Worm (Caenorhabditis elegans) whole organism, L1 larva: ENCODE data around the gene lron-12.
A peak's percentile ranks its signal among the peaks of the same experiment; 100 is the strongest.

Source experiments
- C34B4.2 ChIP-seq: sonication (generic microtip); optimal IDR thresholded peaks from 2 replicates; lab custom pipeline; 2017; ENCODE audit warnings: mild to moderate bottlenecking, missing genetic modification characterization, missing compliant biosample characterization
- F16B12.6 ChIP-seq: fragments of 150-350 bp; optimal IDR thresholded peaks from 2 replicates; lab custom pipeline; 2014; ENCODE audit warnings: missing biosample characterization, missing genetic modification characterization
- Y116A8C.19 ChIP-seq: sonication (generic microtip); optimal IDR thresholded peaks from 2 replicates; lab custom pipeline; 2016; ENCODE audit warnings: missing compliant biosample characterization, missing genetic modification characterization, borderline replicate concordance
- aly-2 ChIP-seq: fragments of 150-350 bp; optimal IDR thresholded peaks from 2 replicates; lab custom pipeline; 2014; ENCODE audit warnings: missing biosample characterization, missing genetic modification characterization
- ama-1 ChIP-seq: fragments of 150-350 bp; optimal IDR thresholded peaks from 2 replicates; lab custom pipeline; 2014
- blmp-1 ChIP-seq: fragments of 150-350 bp; optimal IDR thresholded peaks from 2 replicates; lab custom pipeline; 2014; ENCODE audit warnings: missing biosample characterization, missing genetic modification characterization
- ceh-82 ChIP-seq, 3 experiments: fragments of 150-350 bp in 1 of 3; sonication (generic microtip) in 2 of 3; optimal IDR thresholded peaks; 2 replicates each; lab custom pipeline; 2014 to 2017; ENCODE audit warnings: missing biosample characterization in 3 of 3, missing genetic modification characterization in 3 of 3
- ceh-88 ChIP-seq: fragments of 200-800 bp; sonication (Bioruptor generic); IDR thresholded peaks from 2 replicates; pipeline ENCODE4 v1.3.6; 2022; ENCODE audit warnings: missing genetic modification characterization, missing compliant biosample characterization
- efl-1 ChIP-seq, 4 experiments: fragments of 150-350 bp; optimal IDR thresholded peaks in 3 of 4; peaks in 1 of 4; 1 replicate in 1 of 4; 2 replicates in 3 of 4; lab custom pipeline; 2014; ENCODE audit warnings: missing biosample characterization in 2 of 4, missing genetic modification characterization in 2 of 4, missing genetic modification reagents in 2 of 4
- fkh-4 ChIP-seq: sonication (generic microtip); optimal IDR thresholded peaks from 2 replicates; lab custom pipeline; 2016; ENCODE audit warnings: missing compliant biosample characterization, missing genetic modification characterization, borderline replicate concordance
- fos-1 ChIP-seq: fragments of 150-350 bp; optimal IDR thresholded peaks from 2 replicates; lab custom pipeline; 2014; ENCODE audit warnings: missing biosample characterization, missing genetic modification characterization
- hlh-4 ChIP-seq: sonication (generic microtip); optimal IDR thresholded peaks from 2 replicates; lab custom pipeline; 2016; ENCODE audit warnings: mild to moderate bottlenecking, missing genetic modification characterization, missing compliant biosample characterization
- irx-1 ChIP-seq: sonication (generic microtip); optimal IDR thresholded peaks from 2 replicates; lab custom pipeline; 2016; ENCODE audit warnings: missing genetic modification characterization, missing compliant biosample characterization
- jun-1 ChIP-seq: fragments of 150-350 bp; optimal IDR thresholded peaks from 2 replicates; lab custom pipeline; 2014; ENCODE audit warnings: missing biosample characterization, missing genetic modification reagents, missing genetic modification characterization
- lin-14 ChIP-seq: fragments of 200-800 bp; sonication (Bioruptor generic); optimal IDR thresholded peaks from 2 replicates; lab custom pipeline; 2018; ENCODE audit warnings: mild to moderate bottlenecking, missing genetic modification characterization, moderate library complexity, missing compliant biosample characterization
- lin-15B ChIP-seq: fragments of 150-350 bp; sonication (generic microtip); optimal IDR thresholded peaks from 3 replicates; lab custom pipeline; 2014; ENCODE audit warnings: missing biosample characterization, missing genetic modification characterization
- lin-35 ChIP-seq, 2 experiments: fragments of 150-350 bp; optimal IDR thresholded peaks; 2 replicates each; lab custom pipeline; 2014; ENCODE audit warnings: missing biosample characterization in 2 of 2, missing genetic modification characterization in 2 of 2, missing genetic modification reagents in 2 of 2
- lin-39 ChIP-seq: fragments of 150-350 bp; optimal IDR thresholded peaks from 2 replicates; lab custom pipeline; 2014; ENCODE audit warnings: missing biosample characterization, missing genetic modification reagents, missing genetic modification characterization
- lir-3 ChIP-seq: sonication (generic microtip); optimal IDR thresholded peaks from 2 replicates; lab custom pipeline; 2016; ENCODE audit warnings: mild to moderate bottlenecking, missing genetic modification characterization, moderate library complexity, missing compliant biosample characterization; ENCODE audit not compliant: poor library complexity
- mab-9 ChIP-seq: fragments of 200-800 bp; sonication (Bioruptor generic); IDR thresholded peaks from 2 replicates; pipeline ENCODE4 v1.3.6; 2022; ENCODE audit warnings: missing genetic modification reagents, missing genetic modification characterization, missing compliant biosample characterization
- mef-2 ChIP-seq: fragments of 150-350 bp; optimal IDR thresholded peaks from 2 replicates; lab custom pipeline; 2014; ENCODE audit warnings: missing biosample characterization, missing genetic modification characterization
- mep-1 ChIP-seq: fragments of 150-350 bp; optimal IDR thresholded peaks from 2 replicates; lab custom pipeline; 2014; ENCODE audit warnings: missing biosample characterization, missing genetic modification characterization
- nhr-11 ChIP-seq: fragments of 150-350 bp; optimal IDR thresholded peaks from 2 replicates; lab custom pipeline; 2014; ENCODE audit warnings: missing biosample characterization, missing genetic modification characterization
- nhr-19 ChIP-seq: fragments of 200-800 bp; sonication (Bioruptor generic); conservative IDR thresholded peaks from 2 replicates; pipeline ENCODE4 v1.3.6; 2022; ENCODE audit warnings: missing genetic modification characterization, missing compliant biosample characterization
- nhr-237 ChIP-seq: fragments of 150-350 bp; optimal IDR thresholded peaks from 2 replicates; lab custom pipeline; 2014; ENCODE audit warnings: missing biosample characterization, missing genetic modification characterization
- nhr-28 ChIP-seq: fragments of 150-350 bp; optimal IDR thresholded peaks from 2 replicates; lab custom pipeline; 2014; ENCODE audit warnings: missing biosample characterization, missing genetic modification characterization
- nhr-76 ChIP-seq: sonication (generic microtip); optimal IDR thresholded peaks from 2 replicates; lab custom pipeline; 2017; ENCODE audit warnings: missing biosample characterization, missing genetic modification characterization
- nhr-77 ChIP-seq: fragments of 150-350 bp; optimal IDR thresholded peaks from 2 replicates; lab custom pipeline; 2014; ENCODE audit warnings: missing biosample characterization, missing genetic modification characterization
- nhr-85 ChIP-seq: sonication (generic microtip); peaks from one replicate; lab custom pipeline; 2016; ENCODE audit warnings: missing genetic modification characterization, inconsistent platforms, missing compliant biosample characterization
- pax-3 ChIP-seq: fragments of 200-800 bp; sonication (Bioruptor generic); optimal IDR thresholded peaks from 2 replicates; lab custom pipeline; 2018; ENCODE audit warnings: mild to moderate bottlenecking, missing genetic modification characterization, moderate library complexity, missing compliant biosample characterization
- sox-4 ChIP-seq: sonication (generic microtip); optimal IDR thresholded peaks from 2 replicates; lab custom pipeline; 2016; ENCODE audit warnings: missing genetic modification characterization, missing compliant biosample characterization
- swsn-7 ChIP-seq: sonication (generic microtip); optimal IDR thresholded peaks from 2 replicates; lab custom pipeline; 2016; ENCODE audit warnings: missing genetic modification characterization, missing compliant biosample characterization
- tlp-1 ChIP-seq: fragments of 150-350 bp; optimal IDR thresholded peaks from 2 replicates; lab custom pipeline; 2014; ENCODE audit warnings: missing biosample characterization, missing genetic modification characterization
- unc-62 ChIP-seq: fragments of 150-350 bp; optimal IDR thresholded peaks from 2 replicates; lab custom pipeline; 2014; ENCODE audit warnings: missing biosample characterization, missing genetic modification reagents, missing genetic modification characterization
- unc-98 ChIP-seq: fragments of 200-800 bp; sonication (Bioruptor generic); IDR thresholded peaks from 2 replicates; pipeline ENCODE4 v1.3.6; 2022; ENCODE audit warnings: missing genetic modification characterization, missing compliant biosample characterization
- vab-15 ChIP-seq: sonication (generic microtip); optimal IDR thresholded peaks from 2 replicates; lab custom pipeline; 2017; ENCODE audit warnings: missing genotype, mild to moderate bottlenecking, missing genetic modification characterization, missing compliant biosample characterization
- xbp-1 ChIP-seq: sonication (generic microtip); optimal IDR thresholded peaks from 2 replicates; lab custom pipeline; 2016; ENCODE audit warnings: missing genetic modification characterization, missing compliant biosample characterization

The lron-12 gene

ce11 chrIII:12118381-12118780, at the start of gene lron-12:
Gene lron-12, minus strand, starts transcription at chrIII:12118481.
- TF ChIP-seq unc-98 (GFP tag; lab: Robert Waterston, UW) (no peak), efl-1 (optimal IDR thresholded peaks at IDR 0.05; lab: Kevin White, UChicago) (no peak), efl-1 (GFP tag; optimal IDR thresholded peaks at IDR 0.05 in 1 of 2; lab: Kevin White, UChicago) (peak in 1 of 2 experiments; percentile 6)

- TF ChIP-seq xbp-1 (tag; lab: Kevin White, UChicago), result no peak
- TF ChIP-seq irx-1 (tag; lab: Kevin White, UChicago), result no peak
- TF ChIP-seq nhr-85 (tag; lab: Kevin White, UChicago), result no peak
- TF ChIP-seq nhr-19, result no peak
- TF ChIP-seq vab-15 (tag; lab: Kevin White, UChicago), result no peak
- TF ChIP-seq unc-62 (GFP tag; lab: Kevin White, UChicago), result no peak
- TF ChIP-seq ceh-82 (tag; optimal IDR thresholded peaks at IDR 0.05; lab: Kevin White, UChicago), result no peak
- TF ChIP-seq ceh-88, result no peak
- TF ChIP-seq sox-4 (tag; lab: Kevin White, UChicago), result no peak
- TF ChIP-seq nhr-11 (tag; lab: Kevin White, UChicago), result no peak
- no peak for TF ChIP-seq C34B4.2
- no peak for TF ChIP-seq nhr-28 (tag; lab: Kevin White, UChicago)
- TF ChIP-seq lin-15B (tag; lab: Kevin White, UChicago), result no peak
- no peak for TF ChIP-seq lin-14
- TF ChIP-seq pax-3, result no peak
- no peak for TF ChIP-seq nhr-237 (tag; lab: Kevin White, UChicago)
- TF ChIP-seq aly-2, result no peak
- no peak for TF ChIP-seq hlh-4 (tag; lab: Kevin White, UChicago)
These were observed 48.7 kb upstream of the lron-12 start for ce11 chrIII:12167030-12167429.

DNA sequence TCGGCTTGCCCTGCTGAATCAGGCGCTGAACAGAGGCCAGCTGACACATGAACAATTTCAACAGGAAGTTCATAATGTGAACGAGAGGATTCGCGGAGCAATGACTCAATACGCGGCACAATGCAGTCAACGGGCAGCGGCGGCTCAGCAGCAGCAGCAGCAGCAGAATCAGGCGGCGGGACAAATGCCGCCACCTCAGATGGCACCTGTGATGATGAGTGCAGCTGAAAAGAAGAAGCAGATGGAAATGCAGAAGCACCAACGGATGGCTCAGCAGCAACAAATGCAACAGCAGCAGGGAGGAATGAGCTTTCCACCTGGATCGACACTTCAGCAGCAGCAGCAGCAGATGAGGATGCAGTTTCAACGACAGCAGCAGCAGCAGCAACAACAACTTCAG, 47.0 kb upstream of the lron-12 start:
- TF ChIP-seq swsn-7 (tag; lab: Kevin White, UChicago) (no peak), ceh-82 (tag; optimal IDR thresholded peaks at IDR 0.05; lab: Kevin White, UChicago) (no peak), efl-1 (optimal IDR thresholded peaks at IDR 0.05; lab: Kevin White, UChicago) (no peak), efl-1 (GFP tag; optimal IDR thresholded peaks at IDR 0.05 in 1 of 2; lab: Kevin White, UChicago) (no peak), blmp-1 (tag; lab: Kevin White, UChicago) (no peak), tlp-1 (tag; lab: Kevin White, UChicago) (no peak), lin-39 (tag; lab: Kevin White, UChicago) (no peak), ama-1 (lab: Kevin White, UChicago) (no peak), lin-14 (no peak)

DNA sequence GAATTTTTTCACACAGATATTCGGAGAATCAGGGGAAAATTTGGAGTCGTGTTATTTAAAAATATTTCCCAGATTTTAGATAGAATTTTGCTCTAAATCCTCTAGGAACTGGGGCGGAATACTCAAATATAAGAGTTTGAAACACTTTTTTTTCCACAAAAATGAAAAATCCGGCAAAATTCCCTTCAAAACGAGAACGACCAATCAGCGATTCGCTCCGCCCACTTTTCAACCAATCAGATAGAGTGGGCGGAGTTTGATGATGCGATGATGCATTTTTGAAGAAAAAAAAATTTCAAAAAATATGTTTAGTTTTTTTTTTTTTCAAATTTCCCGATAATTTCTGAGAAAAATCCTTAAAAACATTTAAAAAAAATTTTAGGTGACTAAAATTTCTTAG, 46.1 kb upstream of the lron-12 start:
- TF ChIP-seq jun-1 (tag; lab: Kevin White, UChicago) (no peak), mep-1 (tag; lab: Kevin White, UChicago) (no peak), lin-39 (tag; lab: Kevin White, UChicago) (no peak), fkh-4 (tag; lab: Kevin White, UChicago) (no peak), F16B12.6 (tag; lab: Kevin White, UChicago) (no peak), unc-98 (GFP tag; lab: Robert Waterston, UW) (no peak), lin-14 (no peak), lir-3 (no peak), nhr-76 (tag; lab: Kevin White, UChicago) (no peak), nhr-77 (tag; lab: Kevin White, UChicago) (no peak), xbp-1 (tag; lab: Kevin White, UChicago) (no peak), efl-1 (optimal IDR thresholded peaks at IDR 0.05; lab: Kevin White, UChicago) (no peak), efl-1 (GFP tag; optimal IDR thresholded peaks at IDR 0.05 in 1 of 2; lab: Kevin White, UChicago) (no peak), nhr-237 (tag; lab: Kevin White, UChicago) (no peak), nhr-28 (tag; lab: Kevin White, UChicago) (no peak), lin-35 (GFP tag; optimal IDR thresholded peaks at IDR 0.05; lab: Kevin White, UChicago) (no peak)

ce11 chrIII:12160929-12161328, 42.6 kb upstream of the lron-12 start:
- TF ChIP-seq mef-2 (tag; lab: Kevin White, UChicago) (no peak), mab-9 (GFP tag; lab: Robert Waterston, UW) (no peak), lin-14 (no peak), Y116A8C.19 (tag; lab: Kevin White, UChicago) (no peak), fos-1 (tag; lab: Kevin White, UChicago) (no peak), nhr-11 (tag; lab: Kevin White, UChicago) (no peak)
